Fruit fly (Drosophila melanogaster) whole organism, embryonic: ENCODE results near the gene CG31710.

Source experiments
- Abd-B ChIP-seq: fragments of 200-800 bp; sonication (Bioruptor generic); optimal IDR thresholded peaks from 2 replicates; lab custom pipeline; 2018; ENCODE audit warnings: missing biosample characterization, mild to moderate bottlenecking, missing genetic modification characterization, moderate library complexity
- Aef1 ChIP-seq: fragments of 200-800 bp; sonication (Bioruptor generic); IDR thresholded peaks from 3 replicates; pipeline ENCODE4 v1.3.6; 2022; ENCODE audit warnings: missing biosample characterization, missing genetic modification characterization
- Antp ChIP-seq: fragments of 200-800 bp; sonication (Bioruptor generic); optimal IDR thresholded peaks from 3 replicates; lab custom pipeline; 2016; ENCODE audit warnings: missing biosample characterization, missing genetic modification characterization
- Atf3 ChIP-seq: fragments of 200-800 bp; sonication (Bioruptor generic); optimal IDR thresholded peaks from 3 replicates; lab custom pipeline; 2016; ENCODE audit warnings: missing biosample characterization, missing genetic modification characterization
- B-H1 ChIP-seq: fragments of 200-800 bp; sonication (Bioruptor generic); IDR thresholded peaks from 3 replicates; pipeline ENCODE4 v1.3.6; 2022; ENCODE audit warnings: missing biosample characterization, missing genetic modification characterization
- C15 ChIP-seq: fragments of 200-800 bp; sonication (Bioruptor generic); IDR thresholded peaks from 3 replicates; pipeline ENCODE4 v1.3.6; 2022; ENCODE audit warnings: missing biosample characterization, missing genetic modification characterization
- CG10565 ChIP-seq: fragments of 200-800 bp; sonication (Bioruptor generic); optimal IDR thresholded peaks from 3 replicates; lab custom pipeline; 2016; ENCODE audit warnings: missing biosample characterization, mild to moderate bottlenecking, missing genetic modification characterization
- CG13287 ChIP-seq: fragments of 200-800 bp; sonication (Bioruptor generic); IDR thresholded peaks from 2 replicates; pipeline ENCODE4 v1.3.6; 2022; ENCODE audit warnings: missing biosample characterization, missing genetic modification characterization; ENCODE audit not compliant: partially characterized antibody
- CG13624 ChIP-seq: fragments of 200-800 bp; sonication (Bioruptor generic); optimal IDR thresholded peaks from 2 replicates; lab custom pipeline; 2016; ENCODE audit warnings: missing biosample characterization, missing genetic modification characterization
- CG2116 ChIP-seq: fragments of 200-800 bp; sonication (Bioruptor generic); optimal IDR thresholded peaks from 3 replicates; lab custom pipeline; 2018; ENCODE audit warnings: missing biosample characterization, mild to moderate bottlenecking, missing genetic modification characterization
- CG32767 ChIP-seq: fragments of 200-800 bp; sonication (Bioruptor generic); IDR thresholded peaks from 2 replicates; pipeline ENCODE4 v1.3.6; 2022; ENCODE audit warnings: missing biosample characterization, missing genetic modification characterization
- CG3726 ChIP-seq: fragments of 200-800 bp; sonication (Bioruptor generic); IDR thresholded peaks from 3 replicates; pipeline ENCODE4, ENCODE4 v1.3.6; 2022; ENCODE audit warnings: missing biosample characterization, missing genetic modification characterization
- CG4617 ChIP-seq: fragments of 200-800 bp; sonication (Bioruptor generic); optimal IDR thresholded peaks from 3 replicates; lab custom pipeline; 2016; ENCODE audit warnings: missing biosample characterization, missing genetic modification characterization, borderline replicate concordance
- CG4820 ChIP-seq: fragments of 200-800 bp; sonication (Bioruptor generic); optimal IDR thresholded peaks from 3 replicates; lab custom pipeline; 2016; ENCODE audit warnings: missing biosample characterization, missing genetic modification characterization
- CG5953 ChIP-seq: fragments of 200-800 bp; sonication (Bioruptor generic); IDR thresholded peaks from 2 replicates; pipeline ENCODE4 v1.3.6; 2022; ENCODE audit warnings: missing biosample characterization, missing genetic modification characterization
- CG9437 ChIP-seq: fragments of 200-800 bp; sonication (Bioruptor generic); optimal IDR thresholded peaks from 2 replicates; lab custom pipeline; 2018; ENCODE audit warnings: missing biosample characterization, mild to moderate bottlenecking, missing genetic modification characterization
- Chrac-16 ChIP-seq: fragments of 200-800 bp; sonication (Bioruptor generic); optimal IDR thresholded peaks from 3 replicates; lab custom pipeline; 2016; ENCODE audit warnings: missing biosample characterization, missing genetic modification characterization
- Dek ChIP-seq: fragments of 200-800 bp; sonication (Bioruptor generic); optimal IDR thresholded peaks from 3 replicates; lab custom pipeline; 2019; ENCODE audit warnings: missing biosample characterization, mild to moderate bottlenecking, missing genetic modification characterization, moderate library complexity
- Doc2 ChIP-seq: fragments of 200-800 bp; sonication (Bioruptor generic); IDR thresholded peaks from 2 replicates; pipeline ENCODE4 v1.3.6; 2022; ENCODE audit warnings: missing biosample characterization, missing genetic modification characterization
- E2f1 ChIP-seq: fragments of 200-800 bp; sonication (Bioruptor generic); IDR thresholded peaks from 2 replicates; pipeline ENCODE4 v1.3.6; 2022; ENCODE audit warnings: missing biosample characterization, missing genetic modification characterization
- Eip74EF ChIP-seq, 2 experiments: fragments of 200-800 bp in 1 of 2; fragments of >200 bp in 1 of 2; sonication (Bioruptor generic) in 1 of 2; optimal IDR thresholded peaks; 2 replicates each; lab custom pipeline; 2017 to 2019; ENCODE audit warnings: missing biosample characterization in 2 of 2, missing genetic modification characterization in 2 of 2, mild to moderate bottlenecking in 1 of 2, moderate library complexity in 1 of 2
- Elba2 ChIP-seq: fragments of 200-800 bp; sonication (Bioruptor generic); optimal IDR thresholded peaks from 3 replicates; lab custom pipeline; 2016; ENCODE audit warnings: missing biosample characterization, missing genetic modification characterization
- Fer2 ChIP-seq: fragments of 200-800 bp; sonication (Bioruptor generic); optimal IDR thresholded peaks from 2 replicates; lab custom pipeline; 2018; ENCODE audit warnings: missing biosample characterization, mild to moderate bottlenecking, missing genetic modification characterization, moderate library complexity
- GATAe ChIP-seq: fragments of 200-800 bp; sonication (Bioruptor generic); conservative IDR thresholded peaks from 2 replicates; pipeline ENCODE4 v1.3.6; 2022; ENCODE audit warnings: missing biosample characterization, missing genetic modification characterization
- HLH3B ChIP-seq: fragments of 200-800 bp; sonication (Bioruptor generic); IDR thresholded peaks from 2 replicates; pipeline ENCODE4 v1.3.6; 2022; ENCODE audit warnings: missing biosample characterization, missing genetic modification characterization
- HLH54F ChIP-seq: fragments of 200-800 bp; sonication (Bioruptor generic); optimal IDR thresholded peaks from 3 replicates; lab custom pipeline; 2016; ENCODE audit warnings: missing biosample characterization, missing genetic modification characterization
- Hsf ChIP-seq: fragments of 200-800 bp; sonication (Bioruptor generic); optimal IDR thresholded peaks from 3 replicates; lab custom pipeline; 2016; ENCODE audit warnings: missing biosample characterization, missing genetic modification characterization
- Lim3 ChIP-seq: fragments of 200-800 bp; sonication (Bioruptor generic); IDR thresholded peaks from 2 replicates; pipeline ENCODE4 v1.3.6; 2022; ENCODE audit warnings: missing biosample characterization, missing genetic modification characterization
- Lpt ChIP-seq: fragments of >200 bp; optimal IDR thresholded peaks from 2 replicates; lab custom pipeline; 2018; ENCODE audit warnings: missing biosample characterization, missing genetic modification characterization
- MESR4 ChIP-seq: fragments of 200-800 bp; sonication (Bioruptor generic); optimal IDR thresholded peaks from 2 replicates; lab custom pipeline; 2018; ENCODE audit warnings: missing biosample characterization, mild to moderate bottlenecking, missing genetic modification characterization, moderate library complexity
- NFAT ChIP-seq: fragments of 200-800 bp; sonication (Bioruptor generic); IDR thresholded peaks from 2 replicates; pipeline ENCODE4 v1.3.6; 2022; ENCODE audit warnings: missing biosample characterization, missing genetic modification characterization
- Sin3A ChIP-seq: fragments of >200 bp; optimal IDR thresholded peaks from 2 replicates; lab custom pipeline; 2018
- Sox102F ChIP-seq: fragments of 200-800 bp; sonication (Bioruptor generic); optimal IDR thresholded peaks from 2 replicates; lab custom pipeline; 2018; ENCODE audit warnings: missing biosample characterization, mild to moderate bottlenecking, missing genetic modification characterization, moderate library complexity
- Sry-δ ChIP-seq: fragments of 200-800 bp; sonication (Bioruptor generic); optimal IDR thresholded peaks from 2 replicates; lab custom pipeline; 2016; ENCODE audit warnings: missing biosample characterization, missing genetic modification characterization
- Vsx1 ChIP-seq: fragments of 200-800 bp; sonication (Bioruptor generic); optimal IDR thresholded peaks from 2 replicates; lab custom pipeline; 2017; ENCODE audit warnings: missing biosample characterization, mild to moderate bottlenecking, missing genetic modification characterization, missing genetic modification reagents
- chm ChIP-seq: fragments of 200-800 bp; sonication (Bioruptor generic); IDR thresholded peaks from 2 replicates; pipeline ENCODE4 v1.3.6; 2022; ENCODE audit warnings: missing biosample characterization, missing genetic modification characterization
- ci ChIP-seq: fragments of 200-800 bp; sonication (Bioruptor generic); IDR thresholded peaks from 3 replicates; pipeline ENCODE4 v1.3.6; 2022; ENCODE audit warnings: missing biosample characterization, missing genetic modification characterization
- dan ChIP-seq: fragments of 200-800 bp; sonication (Bioruptor generic); IDR thresholded peaks from 2 replicates; pipeline ENCODE4 v1.3.6; 2022; ENCODE audit warnings: missing biosample characterization, missing genetic modification characterization
- dm ChIP-seq: fragments of 200-800 bp; sonication (Bioruptor generic); optimal IDR thresholded peaks from 3 replicates; lab custom pipeline; 2016; ENCODE audit warnings: missing biosample characterization, missing genetic modification characterization
- ems ChIP-seq: fragments of 200-800 bp; sonication (Bioruptor generic); optimal IDR thresholded peaks from 3 replicates; lab custom pipeline; 2016; ENCODE audit warnings: missing biosample characterization, missing genetic modification characterization
- inv ChIP-seq: fragments of 200-800 bp; sonication (Bioruptor generic); IDR thresholded peaks from 2 replicates; pipeline ENCODE4 v1.3.6; 2022; ENCODE audit warnings: missing biosample characterization, missing genetic modification characterization; ENCODE audit not compliant: partially characterized antibody
- klu ChIP-seq: fragments of 200-800 bp; sonication (Bioruptor generic); IDR thresholded peaks from 2 replicates; pipeline ENCODE4 v1.3.6; 2022; ENCODE audit warnings: missing biosample characterization, missing genetic modification characterization
- lbe ChIP-seq: fragments of 200-800 bp; sonication (Bioruptor generic); optimal IDR thresholded peaks from 2 replicates; lab custom pipeline; 2016; ENCODE audit warnings: missing biosample characterization, mild to moderate bottlenecking, missing genetic modification characterization
- lmd ChIP-seq: fragments of 200-800 bp; sonication (Bioruptor generic); IDR thresholded peaks from 2 replicates; pipeline ENCODE4 v1.3.6; 2022; ENCODE audit warnings: missing biosample characterization, missing genetic modification characterization
- mld ChIP-seq: fragments of 200-800 bp; sonication (Bioruptor generic); IDR thresholded peaks from 3 replicates; pipeline ENCODE4 v1.3.6; 2022; ENCODE audit warnings: missing biosample characterization, missing genetic modification characterization; ENCODE audit not compliant: partially characterized antibody
- nau ChIP-seq: fragments of 200-800 bp; sonication (Bioruptor generic); optimal IDR thresholded peaks from 3 replicates; lab custom pipeline; 2017; ENCODE audit warnings: missing biosample characterization, mild to moderate bottlenecking, missing genetic modification characterization, missing genetic modification reagents
- nerfin-2 ChIP-seq: fragments of 200-800 bp; sonication (Bioruptor generic); IDR thresholded peaks from 2 replicates; pipeline ENCODE4 v1.3.6; 2022; ENCODE audit warnings: missing biosample characterization, missing genetic modification characterization; ENCODE audit not compliant: partially characterized antibody
- rib ChIP-seq: fragments of 200-800 bp; sonication (Bioruptor generic); IDR thresholded peaks from 2 replicates; pipeline ENCODE4 v1.3.6; 2022; ENCODE audit warnings: missing biosample characterization, missing genetic modification characterization
- run ChIP-seq: fragments of 200-800 bp; sonication (Bioruptor generic); optimal IDR thresholded peaks from 3 replicates; lab custom pipeline; 2018; ENCODE audit warnings: missing biosample characterization, mild to moderate bottlenecking, missing genetic modification characterization
- sc ChIP-seq, 3 experiments: fragments of >200 bp in 2 of 3; fragments of 200-800 bp in 1 of 3; sonication (Bioruptor generic) in 1 of 3; optimal IDR thresholded peaks; 2 replicates in 2 of 3; 3 replicates in 1 of 3; lab custom pipeline; 2017; ENCODE audit warnings: mild to moderate bottlenecking in 1 of 3, missing biosample characterization in 1 of 3, missing genetic modification characterization in 1 of 3, missing genetic modification reagents in 1 of 3
- zen2 ChIP-seq: fragments of 200-800 bp; sonication (Bioruptor generic); IDR thresholded peaks from 3 replicates; pipeline ENCODE4 v1.3.6; 2022; ENCODE audit warnings: missing biosample characterization, missing genetic modification characterization; ENCODE audit not compliant: partially characterized antibody

CG31710 gene

dm6 chr2L:9700454-9700853 is 5.3 kb downstream of the CG31710 start, which contains the start of gene pelo (continued):
- TF ChIP-seq CG4820 (GFP tag; lab: Kevin White, UChicago) = peak; percentile 46
- TF ChIP-seq dm = peak; percentile 55
- TF ChIP-seq CG13287 = no peak; the same call in 1 of the 2 replicates
- TF ChIP-seq B-H1 (GFP tag; lab: Robert Waterston, UW) = peak; percentile 35; the same call in 2 of the 3 replicates
- peak; percentile 53; the same call in 2 of the 3 replicates for TF ChIP-seq ci (GFP tag; lab: Robert Waterston, UW)
- no peak for TF ChIP-seq E2f1 (GFP tag; lab: Robert Waterston, UW)
- no peak for TF ChIP-seq CG10565 (GFP tag; lab: Kevin White, UChicago)
- TF ChIP-seq klu = peak; percentile 43; the same call in 1 of the 2 replicates
- TF ChIP-seq MESR4 (GFP tag; lab: Kevin White, UChicago) = no peak
- TF ChIP-seq ems (GFP tag; lab: Kevin White, UChicago) = no peak
- peak; percentile 49 for TF ChIP-seq Sox102F (GFP tag; lab: Kevin White, UChicago)
- no peak for TF ChIP-seq nerfin-2 (GFP tag; lab: Robert Waterston, UW)
- TF ChIP-seq Eip74EF (GFP tag; optimal IDR thresholded peaks at IDR 0.05; lab: Kevin White, UChicago) = peak in 1 of 2 experiments; percentile 33
- peak; percentile 2 for TF ChIP-seq CG13624 (GFP tag; lab: Kevin White, UChicago)
- peak; percentile 63 for TF ChIP-seq CG32767 (GFP tag; lab: Robert Waterston, UW)
- no peak for TF ChIP-seq mld
- TF ChIP-seq C15 (GFP tag; lab: Robert Waterston, UW) = no peak
- TF ChIP-seq Lim3 (GFP tag; lab: Robert Waterston, UW) = no peak
- TF ChIP-seq Sry-δ (GFP tag; lab: Kevin White, UChicago) = no peak
- peak; percentile 72 for TF ChIP-seq Dek (tag; lab: Kevin White, UChicago)
- no peak for TF ChIP-seq inv (GFP tag; lab: Robert Waterston, UW)
- TF ChIP-seq sc (optimal IDR thresholded peaks at IDR 0.05; lab: Kevin White, UChicago) = no peak
- peak; percentile 21 for TF ChIP-seq sc (GFP tag; optimal IDR thresholded peaks at IDR 0.05; lab: Kevin White, UChicago)
- TF ChIP-seq Doc2 = no peak
- no peak for TF ChIP-seq dan (GFP tag; lab: Robert Waterston, UW)
- peak; percentile 26 for TF ChIP-seq run (tag; lab: Kevin White, UChicago)
- TF ChIP-seq Hsf (GFP tag; lab: Kevin White, UChicago) = peak; percentile 14
- TF ChIP-seq CG3726 = no peak
- peak; percentile 73 for TF ChIP-seq Vsx1 (GFP tag; lab: Kevin White, UChicago)
- TF ChIP-seq Fer2 (tag; lab: Kevin White, UChicago) = peak; percentile 54
- TF ChIP-seq Sin3A (lab: Kevin White, UChicago) = peak; percentile 80
- TF ChIP-seq rib (GFP tag; lab: Robert Waterston, UW) = no peak
- peak; percentile 6 for TF ChIP-seq CG4617
- TF ChIP-seq Lpt = no peak
- TF ChIP-seq HLH54F (GFP tag; lab: Kevin White, UChicago) = no peak
- TF ChIP-seq CG5953 = 0 out of 2 replicates have a peak, but pooled peaks have one; percentile 15
- peak; percentile 21 for TF ChIP-seq CG9437 (GFP tag; lab: Kevin White, UChicago)
- TF ChIP-seq Elba2 = peak; percentile 1
- TF ChIP-seq HLH3B = peak; percentile 54; the same call in 1 of the 2 replicates
- no peak for TF ChIP-seq zen2 (GFP tag; lab: Robert Waterston, UW)
- TF ChIP-seq Atf3 (GFP tag; lab: Kevin White, UChicago) = no peak
- TF ChIP-seq lmd (GFP tag; lab: Robert Waterston, UW) = peak; percentile 68
- TF ChIP-seq chm = no peak
- peak; percentile 43; the same call in 2 of the 3 replicates for TF ChIP-seq Aef1 (GFP tag; lab: Robert Waterston, UW)
- peak; percentile 67 for TF ChIP-seq Chrac-16 (GFP tag; lab: Kevin White, UChicago)
- peak; percentile 55 for TF ChIP-seq nau (GFP tag; lab: Kevin White, UChicago)
- peak; percentile 22 for TF ChIP-seq Abd-B (GFP tag; lab: Kevin White, UChicago)
- TF ChIP-seq CG2116 = peak; percentile 61
- no peak for TF ChIP-seq Antp (GFP tag; lab: Kevin White, UChicago)
- TF ChIP-seq lbe (GFP tag; lab: Kevin White, UChicago) = peak; percentile 70
- TF ChIP-seq NFAT (GFP tag; lab: Robert Waterston, UW) = no peak
- TF ChIP-seq GATAe (GFP tag; lab: Robert Waterston, UW) = no peak
